Fruit fly (Drosophila melanogaster) whole organism, wandering third instar larva: ENCODE measurements around the gene Sec10.

Experiments used
- CG32264 ChIP-seq: fragments of 200-800 bp; sonication (Bioruptor generic); optimal IDR thresholded peaks from 2 replicates; lab custom pipeline; 2016; ENCODE audit warnings: missing biosample characterization, missing genetic modification characterization
- CrebA ChIP-seq: fragments of 200-800 bp; sonication (Bioruptor generic); optimal IDR thresholded peaks from 2 replicates; lab custom pipeline; 2016; ENCODE audit warnings: missing biosample characterization, mild to moderate bottlenecking, missing genetic modification characterization, borderline replicate concordance
- Dif ChIP-seq: fragments of 200-275, 200-300 bp; sonication (Bioruptor generic); optimal IDR thresholded peaks from 2 replicates; lab custom pipeline; 2018; ENCODE audit warnings: missing biosample characterization, missing genetic modification characterization; ENCODE audit not compliant: partially characterized antibody
- GATAd ChIP-seq: sonication (Bioruptor generic); optimal IDR thresholded peaks from 2 replicates; lab custom pipeline; 2016; ENCODE audit warnings: missing biosample characterization, missing genetic modification characterization
- HLH106 ChIP-seq: fragments of 200-800 bp; optimal IDR thresholded peaks from 3 replicates; lab custom pipeline; 2019; ENCODE audit warnings: missing biosample characterization, mild to moderate bottlenecking, missing genetic modification characterization, moderate library complexity
- Mio ChIP-seq: sonication (Bioruptor generic); optimal IDR thresholded peaks from 2 replicates; lab custom pipeline; 2016; ENCODE audit warnings: missing biosample characterization, missing genetic modification characterization
- Myc ChIP-seq: fragments of >200 bp; optimal IDR thresholded peaks from 2 replicates; lab custom pipeline; 2017
- N ChIP-seq: fragments of >200 bp; optimal IDR thresholded peaks from 2 replicates; lab custom pipeline; 2018; ENCODE audit warnings: missing biosample characterization, missing external identifiers, missing genetic modification characterization
- OdsH ChIP-seq: fragments of 200-800 bp; sonication (Bioruptor generic); optimal IDR thresholded peaks from 2 replicates; lab custom pipeline; 2016; ENCODE audit warnings: missing biosample characterization, mild to moderate bottlenecking, missing genetic modification characterization
- Rel ChIP-seq, 2 experiments: fragments of 200-800 bp; sonication (Bioruptor generic) in 1 of 2; optimal IDR thresholded peaks; 2 replicates in 1 of 2; 3 replicates in 1 of 2; lab custom pipeline; 2016 to 2019; ENCODE audit warnings: mild to moderate bottlenecking in 2 of 2, missing biosample characterization in 2 of 2, missing genetic modification characterization in 2 of 2, moderate library complexity in 1 of 2
- Vsx2 ChIP-seq: fragments of 200-300, 225-300 bp; sonication (Bioruptor generic); optimal IDR thresholded peaks from 2 replicates; lab custom pipeline; 2018; ENCODE audit warnings: missing biosample characterization, missing genetic modification characterization; ENCODE audit not compliant: partially characterized antibody
- br ChIP-seq: fragments of 200-800 bp; sonication (Bioruptor generic); optimal IDR thresholded peaks from 2 replicates; lab custom pipeline; 2016; ENCODE audit warnings: missing biosample characterization, missing genetic modification characterization
- brk ChIP-seq: fragments of 200-800 bp; sonication (Bioruptor generic); optimal IDR thresholded peaks from 2 replicates; lab custom pipeline; 2016; ENCODE audit warnings: missing biosample characterization, mild to moderate bottlenecking, missing genetic modification characterization
- dl ChIP-seq, 2 experiments: fragments of 175-275, 200-275 bp in 1 of 2; fragments of 200-275 bp in 1 of 2; sonication (Bioruptor generic); optimal IDR thresholded peaks; lab custom pipeline; 2018; ENCODE audit warnings: mild to moderate bottlenecking in 2 of 2, missing biosample characterization in 2 of 2, missing genetic modification characterization in 2 of 2, moderate library complexity in 2 of 2; ENCODE audit not compliant: partially characterized antibody in 2 of 2, insufficient read depth in 1 of 2
- dsf ChIP-seq: sonication (Bioruptor generic); optimal IDR thresholded peaks from 2 replicates; lab custom pipeline; 2016; ENCODE audit warnings: missing biosample characterization, missing genetic modification characterization, borderline replicate concordance
- foxo ChIP-seq, 2 experiments: fragments of 200-800 bp; sonication (Bioruptor generic); optimal IDR thresholded peaks; 2 replicates in 1 of 2; 3 replicates in 1 of 2; lab custom pipeline; 2016 to 2017; ENCODE audit warnings: missing biosample characterization in 2 of 2, missing genetic modification characterization in 2 of 2
- fru ChIP-seq: fragments of 200-800 bp; sonication (Bioruptor generic); optimal IDR thresholded peaks from 3 replicates; lab custom pipeline; 2016; ENCODE audit warnings: missing biosample characterization, mild to moderate bottlenecking, missing genetic modification characterization
- h ChIP-seq: fragments of 200-800 bp; sonication (Bioruptor generic); optimal IDR thresholded peaks from 3 replicates; lab custom pipeline; 2016; ENCODE audit warnings: missing biosample characterization, mild to moderate bottlenecking, missing genetic modification characterization
- jim ChIP-seq: fragments of 175-275, 200-325 bp; sonication (Bioruptor generic); optimal IDR thresholded peaks from 2 replicates; lab custom pipeline; 2016; ENCODE audit warnings: missing biosample characterization, mild to moderate bottlenecking, missing genetic modification characterization
- psq ChIP-seq: fragments of 200-800 bp; sonication (Bioruptor generic); optimal IDR thresholded peaks from 3 replicates; lab custom pipeline; 2017; ENCODE audit warnings: missing biosample characterization, mild to moderate bottlenecking, missing genetic modification characterization, moderate library complexity
- rgr ChIP-seq: fragments of 200-800 bp; sonication (Bioruptor generic); optimal IDR thresholded peaks from 3 replicates; lab custom pipeline; 2016; ENCODE audit warnings: missing biosample characterization, mild to moderate bottlenecking, missing genetic modification characterization
- tai ChIP-seq: sonication (Bioruptor generic); optimal IDR thresholded peaks from 2 replicates; lab custom pipeline; 2016; ENCODE audit warnings: missing biosample characterization, missing genetic modification characterization
- woc ChIP-seq: sonication (Bioruptor generic); optimal IDR thresholded peaks from 2 replicates; lab custom pipeline; 2016; ENCODE audit warnings: missing biosample characterization, mild to moderate bottlenecking, missing genetic modification characterization

Sec10 gene

DNA sequence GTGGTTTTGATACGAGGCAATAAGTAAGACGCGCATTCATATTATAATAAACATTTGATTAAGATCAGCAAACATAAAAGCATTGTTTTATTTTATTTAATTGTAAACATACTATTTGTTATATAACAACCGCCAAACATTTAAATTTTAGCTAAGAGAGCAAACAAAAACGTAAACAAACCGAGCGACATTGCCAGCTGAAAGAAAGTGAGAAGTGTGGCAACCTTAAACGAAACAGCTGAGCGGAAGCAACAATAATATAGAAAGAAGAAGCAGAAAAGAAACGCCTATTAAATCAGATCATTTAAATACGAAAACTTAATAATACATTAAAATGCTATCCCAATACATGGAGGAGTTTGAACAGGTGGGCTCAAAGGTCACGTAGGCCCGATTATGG is at the start of gene Sec10:
TSS of gene Sec10 (plus strand) at position 252 of the 400 bp plus-strand sequence.
- TF ChIP-seq Rel (GFP tag; optimal IDR thresholded peaks at IDR 0.05; lab: Kevin White, UChicago) (no peak), Rel (tag; optimal IDR thresholded peaks at IDR 0.05; lab: Kevin White, UChicago) (peak; percentile 28), br (GFP tag; lab: Kevin White, UChicago) (no peak)

DNA sequence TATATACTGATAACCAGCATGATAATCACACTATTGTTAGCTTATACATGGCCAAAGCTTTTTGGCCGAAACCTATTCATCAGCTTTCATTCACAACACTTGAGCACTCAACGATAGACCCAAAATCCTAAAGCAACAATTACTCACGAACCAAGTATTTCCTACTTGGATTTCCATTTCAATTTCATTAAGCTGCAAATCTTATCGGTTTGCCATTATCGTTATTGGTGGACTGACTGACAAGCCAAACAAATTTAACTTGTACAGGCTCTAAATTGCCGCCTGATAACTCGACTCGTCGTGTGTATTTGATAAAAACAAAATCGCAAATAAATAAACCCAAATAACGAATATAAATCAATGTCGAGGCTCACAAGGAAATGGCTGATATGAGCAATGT is 49.7 kb upstream of the Sec10 start:
- TF ChIP-seq GATAd, result no peak
- TF ChIP-seq woc, result no peak
- TF ChIP-seq brk, result peak; percentile 34
- TF ChIP-seq h (GFP tag; lab: Kevin White, UChicago), result peak; percentile 33
- peak; percentile 66 for TF ChIP-seq CrebA (GFP tag; lab: Kevin White, UChicago)
- no peak for TF ChIP-seq Mio (GFP tag; lab: Kevin White, UChicago)
- TF ChIP-seq dl (GFP tag; optimal IDR thresholded peaks at IDR 0.05; lab: Kevin White, UChicago; ENCODE audit: insufficient read depth in 1 of 2, partially characterized antibody in 2 of 2), result no peak

DNA sequence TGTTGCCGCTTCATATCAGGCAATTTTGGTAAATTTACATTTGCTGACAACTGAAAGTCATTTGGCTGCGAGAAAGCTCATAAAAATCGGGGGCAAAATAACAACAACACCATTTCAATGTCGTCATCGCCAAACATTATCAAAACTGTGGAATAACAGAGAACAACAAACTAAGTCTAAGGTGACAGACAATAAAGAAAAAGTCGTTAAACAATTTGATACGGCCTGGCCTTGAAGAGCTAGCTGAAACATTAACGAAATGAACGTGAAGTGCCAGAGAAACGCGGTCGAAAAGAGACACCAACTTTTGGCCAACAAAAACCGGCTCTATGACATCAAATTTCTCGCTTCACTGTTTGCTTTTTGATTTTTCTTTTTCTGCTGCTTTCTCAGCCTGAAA is 44.5 kb upstream of the Sec10 start:
- TF ChIP-seq Rel (GFP tag; optimal IDR thresholded peaks at IDR 0.05; lab: Kevin White, UChicago) (no peak), Rel (tag; optimal IDR thresholded peaks at IDR 0.05; lab: Kevin White, UChicago) (peak; percentile 5), psq (GFP tag; lab: Kevin White, UChicago) (no peak)

DNA sequence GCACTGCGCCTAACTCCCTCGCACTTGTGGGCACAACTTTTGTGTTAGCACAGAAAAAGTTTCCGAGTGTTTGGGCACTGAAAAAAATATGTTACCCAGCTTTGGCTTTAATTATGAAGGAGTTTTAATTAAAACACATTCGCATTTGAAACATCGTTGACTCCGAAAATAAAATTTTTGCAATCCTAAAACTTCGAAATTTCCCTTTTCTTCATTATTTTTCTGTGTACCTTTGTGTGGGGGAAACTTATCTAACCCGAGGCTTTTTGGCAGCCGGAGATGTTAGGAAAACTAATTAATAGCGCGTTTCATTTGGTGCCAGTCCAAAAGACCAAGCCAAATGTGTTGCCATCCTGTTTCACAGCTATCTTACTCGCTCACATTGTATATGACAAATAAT is 43.0 kb upstream of the Sec10 start:
- no peak for TF ChIP-seq Dif (GFP tag; lab: Kevin White, UChicago)
- no peak for TF ChIP-seq dl (GFP tag; optimal IDR thresholded peaks at IDR 0.05; lab: Kevin White, UChicago; ENCODE audit: insufficient read depth in 1 of 2, partially characterized antibody in 2 of 2)
- no peak for TF ChIP-seq foxo (GFP tag; optimal IDR thresholded peaks at IDR 0.05; lab: Kevin White, UChicago)
- TF ChIP-seq Mio (GFP tag; lab: Kevin White, UChicago), result no peak

DNA sequence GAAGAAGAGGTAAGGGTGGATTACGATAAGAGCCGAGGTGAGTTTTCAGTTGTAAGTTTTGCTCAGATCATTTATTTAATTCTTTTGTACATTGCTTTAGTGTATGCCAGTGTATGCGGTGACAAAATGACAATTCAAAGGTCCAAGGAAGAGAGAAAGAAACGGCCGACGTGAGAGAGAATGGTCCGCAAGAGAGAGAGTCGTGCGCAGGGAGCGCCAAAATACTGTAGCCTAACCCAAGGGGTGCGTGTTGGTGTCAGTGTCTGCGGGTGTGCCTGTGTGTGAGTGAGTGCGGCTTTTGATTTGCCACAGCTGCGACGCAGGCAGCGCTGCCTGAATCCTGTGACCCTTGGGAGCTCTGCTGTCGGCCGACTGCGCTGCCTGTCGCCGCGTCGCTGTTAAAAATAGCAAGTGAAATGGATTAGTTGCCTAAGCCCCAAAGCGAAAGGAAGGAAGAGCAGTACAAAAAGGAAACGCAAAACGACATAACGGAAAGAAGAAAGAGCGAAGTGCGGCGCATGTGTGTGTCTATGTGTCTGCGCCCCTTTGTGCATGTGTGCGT is 42.0 kb upstream of the Sec10 start:
- TF ChIP-seq h (GFP tag; lab: Kevin White, UChicago) (no peak), N (GFP tag; lab: Kevin White, UChicago) (no peak), psq (GFP tag; lab: Kevin White, UChicago) (peak; percentile 61), CG32264 (GFP tag; lab: Kevin White, UChicago) (no peak), woc (no peak)

DNA sequence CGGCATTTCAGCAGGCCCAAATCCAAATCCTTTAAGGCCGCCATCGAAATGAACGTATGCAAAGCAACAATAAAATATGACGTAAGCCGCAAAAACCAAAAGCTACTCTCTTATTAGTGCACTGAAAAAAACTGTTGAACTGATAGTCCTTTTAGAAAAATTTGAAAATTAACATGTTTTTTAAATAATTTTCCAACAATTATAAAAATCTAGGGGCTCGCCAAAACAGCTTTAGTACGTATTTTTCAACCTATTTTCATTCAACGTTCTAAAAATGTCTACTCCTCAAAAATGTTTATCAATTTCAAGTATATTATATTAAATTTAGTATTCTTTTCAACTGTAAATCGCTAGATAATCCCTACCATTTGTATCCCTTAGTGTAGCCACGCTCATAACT is 41.2 kb upstream of the Sec10 start:
- TF ChIP-seq tai (no peak), fru (GFP tag; lab: Kevin White, UChicago) (no peak), h (GFP tag; lab: Kevin White, UChicago) (no peak), woc (no peak), jim (no peak), rgr (GFP tag; lab: Kevin White, UChicago) (no peak), dsf (GFP tag; lab: Kevin White, UChicago) (no peak), GATAd (no peak), OdsH (GFP tag; lab: Kevin White, UChicago) (no peak), Myc (lab: Kevin White, UChicago) (no peak), dl (GFP tag; optimal IDR thresholded peaks at IDR 0.05; lab: Kevin White, UChicago; ENCODE audit: insufficient read depth in 1 of 2, partially characterized antibody in 2 of 2) (no peak), Mio (GFP tag; lab: Kevin White, UChicago) (no peak), Vsx2 (GFP tag; lab: Kevin White, UChicago) (no peak), foxo (GFP tag; optimal IDR thresholded peaks at IDR 0.05; lab: Kevin White, UChicago) (no peak), N (GFP tag; lab: Kevin White, UChicago) (no peak), HLH106 (tag; lab: Kevin White, UChicago) (no peak)
